Worm (Caenorhabditis elegans) whole organism, L2 larva: ENCODE data around the gene dhs-27.

Experiments used
- dmd-4 ChIP-seq: sonication (generic microtip); optimal IDR thresholded peaks from 2 replicates; lab custom pipeline; 2017; ENCODE audit warnings: missing biosample characterization, missing genetic modification characterization
- egl-27 ChIP-seq: sonication (generic microtip); optimal IDR thresholded peaks from 3 replicates; lab custom pipeline; 2017; ENCODE audit warnings: missing biosample characterization, missing genetic modification reagents, missing genetic modification characterization
- elt-1 ChIP-seq: fragments of 150-350 bp; optimal IDR thresholded peaks from 2 replicates; lab custom pipeline; 2014; ENCODE audit warnings: missing biosample characterization, missing genetic modification characterization
- nhr-10 ChIP-seq: sonication (generic microtip); optimal IDR thresholded peaks from 2 replicates; lab custom pipeline; 2017; ENCODE audit warnings: missing biosample characterization, missing genetic modification characterization
- snpc-4 ChIP-seq: fragments of 150-350 bp; optimal IDR thresholded peaks from 2 replicates; lab custom pipeline; 2014; ENCODE audit warnings: missing biosample characterization, missing genetic modification characterization
- unc-62 ChIP-seq: fragments of 150-350 bp; optimal IDR thresholded peaks from 2 replicates; lab custom pipeline; 2014; ENCODE audit warnings: missing biosample characterization, missing genetic modification reagents, missing genetic modification characterization
- ztf-4 ChIP-seq: fragments of 150-350 bp; optimal IDR thresholded peaks from 2 replicates; lab custom pipeline; 2014; ENCODE audit warnings: missing biosample characterization, missing genetic modification characterization

DNA sequence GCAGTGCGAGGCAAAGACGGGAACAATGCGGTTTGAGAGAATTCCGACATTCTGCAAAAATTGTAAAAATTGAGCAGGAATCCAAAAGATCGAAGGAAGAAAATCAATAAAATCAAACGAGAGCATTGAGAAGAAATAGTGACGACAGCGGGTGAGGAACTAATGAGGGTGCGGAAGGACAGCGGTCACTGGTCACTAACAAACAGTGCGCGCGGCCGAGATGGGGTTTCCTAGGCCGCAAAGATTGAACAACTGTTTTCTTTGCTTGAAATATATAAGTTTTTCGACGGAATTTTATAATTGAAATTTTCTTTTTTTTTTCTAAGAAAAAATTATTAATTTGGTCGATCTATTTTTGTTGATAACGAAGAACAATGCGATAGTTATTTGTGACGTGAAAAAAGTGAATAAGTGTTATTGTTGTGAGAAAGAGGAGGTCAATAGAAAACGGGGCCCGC is 2.9 kb downstream of the dhs-27 start, which contains the start of gene unc-78:
- no peak for TF ChIP-seq ztf-4 (tag; lab: Kevin White, UChicago)
- no peak for TF ChIP-seq egl-27 (tag; lab: Kevin White, UChicago)
- no peak for TF ChIP-seq dmd-4 (tag; lab: Kevin White, UChicago)
- no peak for TF ChIP-seq snpc-4 (tag; lab: Kevin White, UChicago)
- TF ChIP-seq unc-62: no peak
- no peak for TF ChIP-seq nhr-10 (tag; lab: Kevin White, UChicago)
- TF ChIP-seq elt-1: no peak
